Fruit fly (Drosophila melanogaster) S2 (cell line): Measurements from ENCODE around the gene CG6443.

Source experiments
- CG8478 ChIP-seq: fragments of >200 bp; optimal IDR thresholded peaks from 2 replicates; lab custom pipeline; 2018
- CTCF ChIP-seq, 2 experiments: fragments of >200 bp; optimal IDR thresholded peaks; 2 replicates each; lab custom pipeline; 2018

Gene CG6443

dm6 chr2L:10728751-10729150, at the start of gene CG6443:
Gene CG6443 (plus strand): TSS chr2L:10728978.
- TF ChIP-seq CG8478 (no peak), CTCF (optimal IDR thresholded peaks at IDR 0.05; lab: Kevin White, UChicago) (no peak)

dm6 chr2L:10679568-10679967, 49.2 kb upstream of the CG6443 start:
- TF ChIP-seq CG8478 = no peak
- no peak for TF ChIP-seq CTCF (optimal IDR thresholded peaks at IDR 0.05; lab: Kevin White, UChicago)

DNA sequence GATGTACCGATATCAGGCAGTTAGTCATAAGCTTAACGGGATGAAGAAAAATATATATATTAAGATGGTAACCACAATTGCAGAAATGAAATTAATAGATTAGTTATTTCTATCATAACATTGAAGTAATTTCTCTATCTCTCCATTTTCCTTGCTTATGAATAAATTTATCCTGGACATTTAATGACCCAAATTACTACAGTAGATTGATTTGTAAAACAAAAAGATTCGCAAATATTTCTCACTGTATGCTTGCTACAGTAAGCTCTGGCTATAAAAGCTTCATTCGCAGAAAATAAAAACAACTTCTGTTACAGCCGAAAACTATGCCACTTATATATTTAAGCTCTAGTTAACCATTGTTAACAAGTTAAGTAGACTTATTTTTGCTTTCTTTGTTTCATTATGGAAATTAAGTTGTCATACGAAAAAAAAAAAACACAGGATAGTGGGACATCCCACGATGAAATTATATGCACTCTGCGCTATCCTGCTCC, 48.1 kb upstream of the CG6443 start, which contains the start of gene CG17105:
Gene CG17105 (plus strand): TSS at position 447 of the 497 bp plus-strand sequence.
- no peak for TF ChIP-seq CG8478
- no peak for TF ChIP-seq CTCF (optimal IDR thresholded peaks at IDR 0.05; lab: Kevin White, UChicago)

DNA sequence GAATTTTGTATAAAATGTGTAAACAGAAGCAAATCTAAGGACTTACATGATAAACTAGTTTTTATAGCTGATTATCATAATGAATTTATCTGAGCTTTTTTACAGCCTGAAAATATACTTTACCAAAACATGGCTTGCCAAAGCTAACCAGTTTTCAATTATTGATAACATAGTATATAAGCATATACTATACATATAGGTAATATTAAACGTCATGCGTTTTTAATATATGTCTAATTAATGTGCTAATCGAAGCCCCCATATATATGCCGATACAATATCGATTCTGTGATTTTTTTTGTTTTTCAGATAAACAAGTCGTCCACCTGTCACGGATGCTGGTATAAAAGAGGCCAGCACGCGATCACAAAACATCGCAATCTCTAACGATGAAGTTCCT, 47.2 kb upstream of the CG6443 start, which contains the start of gene CG17107:
Gene CG17107 (plus strand): TSS at position 301 of the 400 bp plus-strand sequence.
- TF ChIP-seq CG8478 (no peak), CTCF (optimal IDR thresholded peaks at IDR 0.05; lab: Kevin White, UChicago) (no peak)

- TF ChIP-seq CG8478 (no peak), CTCF (optimal IDR thresholded peaks at IDR 0.05; lab: Kevin White, UChicago) (no peak)
Measured at dm6 chr2L:10682197-10682596, 46.6 kb upstream of the CG6443 start.

DNA sequence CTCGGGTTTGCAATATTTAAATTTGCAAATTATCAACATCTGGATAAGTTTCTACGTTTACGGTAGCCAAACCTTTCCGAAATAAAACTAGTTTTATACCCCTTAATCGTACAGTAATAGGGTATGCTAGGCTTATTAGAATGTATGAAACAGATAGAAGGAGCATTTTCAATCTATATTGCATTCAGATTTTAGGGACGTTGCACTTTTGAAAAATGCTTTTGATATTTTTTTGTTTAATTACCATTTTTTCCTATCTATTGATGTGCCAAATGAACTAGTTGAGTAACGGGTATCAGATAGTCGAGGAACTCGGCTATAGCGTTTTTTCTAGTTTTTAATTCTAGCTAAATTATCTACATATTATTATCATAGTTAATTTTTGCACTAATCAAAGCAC, 45.9 kb upstream of the CG6443 start:
- TF ChIP-seq CTCF (optimal IDR thresholded peaks at IDR 0.05; lab: Kevin White, UChicago) (no peak), CG8478 (no peak)

DNA sequence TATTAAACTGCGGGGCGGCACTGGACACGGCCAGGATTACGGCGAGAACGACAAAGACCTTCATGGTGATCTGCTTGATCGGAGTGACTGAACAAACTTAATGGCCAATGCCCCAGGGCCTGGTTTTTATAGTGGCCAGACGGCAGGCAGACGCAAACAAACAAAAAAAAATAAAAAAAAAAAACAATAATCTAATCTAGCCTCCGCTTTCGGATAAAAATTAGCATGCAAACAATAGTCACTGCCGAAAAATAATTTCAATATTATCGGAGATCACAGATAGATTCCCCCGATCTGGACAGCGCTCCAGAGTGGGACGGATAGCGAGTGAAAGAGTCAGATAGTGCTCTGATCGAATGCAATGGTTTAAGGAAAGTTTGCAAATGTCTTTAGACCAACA, 44.5 kb upstream of the CG6443 start, which contains the start of gene CG7299:
Gene CG7299 (minus strand): TSS at position 101 of the 400 bp plus-strand sequence.
- no peak for TF ChIP-seq CG8478
- TF ChIP-seq CTCF (optimal IDR thresholded peaks at IDR 0.05; lab: Kevin White, UChicago) = no peak

DNA sequence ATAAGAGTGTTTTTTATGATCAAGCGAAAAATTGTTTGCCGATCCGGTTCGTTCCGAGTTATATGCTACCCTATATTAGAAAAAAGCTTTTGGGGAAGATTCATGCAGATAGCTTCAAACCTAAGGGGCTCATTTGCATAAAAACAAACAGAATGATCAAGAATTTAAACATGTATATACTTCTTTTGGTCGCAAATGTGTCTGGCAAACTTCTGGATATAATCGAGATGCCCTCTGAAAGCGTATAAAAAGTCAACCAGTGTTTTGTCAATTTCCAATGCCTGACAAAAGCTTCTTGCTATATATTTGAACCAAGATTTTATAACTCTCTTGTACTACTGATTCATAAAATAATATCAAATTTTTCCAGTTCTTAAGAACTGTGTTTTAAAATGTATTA, 43.1 kb upstream of the CG6443 start:
- TF ChIP-seq CTCF (optimal IDR thresholded peaks at IDR 0.05; lab: Kevin White, UChicago) = no peak
- no peak for TF ChIP-seq CG8478

DNA sequence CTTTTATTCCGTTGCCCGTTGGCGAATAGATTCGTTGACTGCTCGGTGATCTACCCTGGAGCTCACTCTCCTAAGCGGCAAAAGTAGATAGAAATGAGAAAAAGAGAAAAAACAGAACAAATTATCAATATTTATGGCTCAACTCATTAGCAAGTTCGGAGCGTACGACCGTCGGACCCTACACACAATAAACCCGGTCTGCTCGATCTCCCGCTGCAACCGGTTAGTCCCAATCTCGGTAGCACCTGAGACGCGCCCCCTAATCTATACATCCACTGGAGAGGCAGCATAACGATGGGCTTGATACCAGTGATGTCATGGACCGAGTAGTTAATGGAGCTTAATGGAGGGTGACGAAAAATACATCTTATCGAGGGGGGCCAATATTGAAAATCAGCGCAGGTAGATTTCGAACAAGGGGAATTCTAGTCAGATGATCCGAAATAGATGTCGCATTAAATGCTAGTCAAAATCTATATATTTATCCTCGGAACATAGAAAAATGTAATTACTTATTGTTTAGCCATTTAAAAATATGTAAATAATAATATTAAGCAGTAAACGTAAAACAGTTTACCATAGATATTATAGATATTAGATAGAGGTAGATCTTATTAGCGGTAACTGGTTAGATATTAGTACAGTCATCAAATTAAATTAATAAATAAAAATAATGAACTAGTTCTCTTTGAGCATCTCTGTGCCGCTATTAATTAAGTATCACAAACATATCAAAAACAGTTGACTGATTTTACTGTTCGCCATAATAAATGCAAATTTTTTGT, 41.6 kb upstream of the CG6443 start, which contains the start of gene CG7296:
Gene CG7296 (minus strand): TSS at position 58 of the 785 bp plus-strand sequence.
- TF ChIP-seq CG8478 = no peak
- no peak for TF ChIP-seq CTCF (optimal IDR thresholded peaks at IDR 0.05; lab: Kevin White, UChicago)

dm6 chr2L:10687794-10688185, 41.0 kb upstream of the CG6443 start:
- TF ChIP-seq CG8478 (no peak), CTCF (optimal IDR thresholded peaks at IDR 0.05; lab: Kevin White, UChicago) (no peak)

- TF ChIP-seq CTCF (optimal IDR thresholded peaks at IDR 0.05; lab: Kevin White, UChicago) (no peak), CG8478 (no peak)
Measured at dm6 chr2L:10688764-10689163, 40.0 kb upstream of the CG6443 start.

DNA sequence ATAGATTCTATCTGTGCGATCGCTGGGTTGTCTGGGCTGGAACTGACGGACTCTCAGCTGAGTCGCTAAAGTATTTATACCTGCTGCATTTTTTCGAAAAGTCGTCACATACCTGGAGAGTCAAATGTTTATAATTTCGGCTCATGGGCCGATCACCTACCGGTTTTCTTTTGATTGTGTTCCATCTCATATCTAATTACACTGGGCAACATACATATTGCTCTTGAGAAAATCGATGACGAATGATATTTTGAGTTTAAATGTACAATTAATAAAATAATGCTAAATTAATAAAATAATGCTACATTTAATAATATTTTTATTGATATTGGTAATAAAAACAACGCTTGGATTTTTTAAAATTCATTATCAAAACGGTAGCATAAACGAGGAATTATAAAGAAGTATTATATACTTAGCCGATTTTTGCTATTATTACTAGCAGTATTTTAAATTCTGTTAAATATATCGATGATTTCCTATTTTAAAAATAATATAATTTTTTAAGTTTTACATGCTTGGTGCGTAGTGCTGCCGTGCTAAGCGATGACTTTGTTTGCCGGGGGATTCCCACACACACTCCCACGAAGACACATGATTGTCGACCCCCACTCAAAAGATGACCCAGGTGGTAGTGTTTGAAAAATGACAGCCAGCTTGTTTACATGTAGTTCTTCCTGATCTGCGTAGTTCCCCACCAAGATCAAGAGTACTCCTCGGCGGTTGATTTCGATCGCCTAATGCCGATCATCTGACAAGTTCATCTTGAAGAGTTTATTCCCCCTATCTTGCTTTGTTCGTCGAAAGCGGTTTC, 39.4 kb upstream of the CG6443 start, which contains the start of gene CG7294:
Gene CG7294 (minus strand): TSS at position 51 of the 814 bp plus-strand sequence.
- TF ChIP-seq CTCF (optimal IDR thresholded peaks at IDR 0.05; lab: Kevin White, UChicago) = no peak
- TF ChIP-seq CG8478 = no peak

- TF ChIP-seq CG8478 (no peak), CTCF (optimal IDR thresholded peaks at IDR 0.05; lab: Kevin White, UChicago) (no peak)
Measured at dm6 chr2L:10693018-10693417, 35.8 kb upstream of the CG6443 start.

- no peak for TF ChIP-seq CG8478
- TF ChIP-seq CTCF (optimal IDR thresholded peaks at IDR 0.05; lab: Kevin White, UChicago) = no peak
Measured at dm6 chr2L:10694053-10694618, 34.6 kb upstream of the CG6443 start, which contains the start of gene CG17108. Gene CG17108 (minus strand): TSS chr2L:10694103.

DNA sequence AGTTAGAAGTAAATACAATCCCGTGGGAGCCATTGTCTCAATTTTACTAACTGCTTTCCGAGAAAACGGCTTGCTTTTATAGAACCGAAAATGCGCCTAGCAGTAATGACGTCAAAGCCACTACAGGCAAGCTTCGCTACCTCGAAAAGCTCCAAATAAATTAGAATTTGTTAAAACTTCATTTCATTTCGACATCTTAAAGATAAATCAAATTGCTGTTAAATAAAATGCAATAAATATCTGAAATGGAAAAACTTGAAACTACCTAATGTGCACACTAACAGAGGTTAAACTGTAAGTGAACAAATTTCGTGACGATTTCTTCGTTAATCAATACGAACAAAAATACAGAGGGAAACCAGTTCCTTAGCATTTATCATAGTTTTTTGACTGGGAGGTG, 30.8 kb upstream of the CG6443 start, which contains the start of gene CG7300:
Gene CG7300 (minus strand): TSS at position 52 of the 400 bp plus-strand sequence.
- TF ChIP-seq CTCF (optimal IDR thresholded peaks at IDR 0.05; lab: Kevin White, UChicago) (no peak), CG8478 (no peak)
